Fruit fly (Drosophila melanogaster) whole organism, pupa: ENCODE measurements around the gene CG6833.

Source experiments
- CG10348 ChIP-seq: fragments of 200-800 bp; sonication (Bioruptor generic); IDR thresholded peaks from 2 replicates; pipeline ENCODE4 v1.3.6; 2022; ENCODE audit warnings: missing biosample characterization, missing genetic modification characterization
- CG12605 ChIP-seq: fragments of 200-800 bp; sonication (Bioruptor generic); IDR thresholded peaks from 2 replicates; pipeline ENCODE4 v1.3.6; 2022; ENCODE audit warnings: missing biosample characterization, missing genetic modification characterization
- CG13204 ChIP-seq: fragments of 200-800 bp; sonication (Bioruptor generic); optimal IDR thresholded peaks from 2 replicates; lab custom pipeline; 2018; ENCODE audit warnings: missing biosample characterization, mild to moderate bottlenecking, missing genetic modification characterization, moderate library complexity
- CG14655 ChIP-seq: fragments of 200-800 bp; sonication (Bioruptor generic); optimal IDR thresholded peaks from 3 replicates; lab custom pipeline; 2017; ENCODE audit warnings: mild to moderate bottlenecking, missing biosample characterization, missing genetic modification reagents, missing genetic modification characterization
- CG15710 ChIP-seq: fragments of 200-800 bp; sonication (Bioruptor generic); optimal IDR thresholded peaks from 2 replicates; lab custom pipeline; 2018; ENCODE audit warnings: missing biosample characterization, mild to moderate bottlenecking, missing genetic modification characterization, moderate library complexity
- CG17806 ChIP-seq: fragments of 200-800 bp; sonication (Bioruptor generic); optimal IDR thresholded peaks from 2 replicates; lab custom pipeline; 2018; ENCODE audit warnings: missing biosample characterization, mild to moderate bottlenecking, missing genetic modification characterization, moderate library complexity
- CG32121 ChIP-seq: fragments of 200-800 bp; sonication (Bioruptor generic); IDR thresholded peaks from 2 replicates; pipeline ENCODE4 v1.3.6; 2022; ENCODE audit warnings: missing biosample characterization, missing genetic modification characterization
- CG34367 ChIP-seq: fragments of 200-800 bp; sonication (Bioruptor generic); optimal IDR thresholded peaks from 2 replicates; lab custom pipeline; 2018; ENCODE audit warnings: missing biosample characterization, mild to moderate bottlenecking, missing genetic modification characterization
- CG4496 ChIP-seq: fragments of 200-800 bp; sonication (Bioruptor generic); IDR thresholded peaks from 3 replicates; pipeline ENCODE4 v1.3.6; 2022; ENCODE audit warnings: missing biosample characterization, missing genetic modification characterization
- CG8159 ChIP-seq: fragments of 200-800 bp; sonication (Bioruptor generic); optimal IDR thresholded peaks from 3 replicates; lab custom pipeline; 2018; ENCODE audit warnings: missing biosample characterization, mild to moderate bottlenecking, missing genetic modification characterization, moderate library complexity
- CG8301 ChIP-seq: fragments of 200-800 bp; sonication (Bioruptor generic); optimal IDR thresholded peaks from 2 replicates; lab custom pipeline; 2018; ENCODE audit warnings: missing biosample characterization, mild to moderate bottlenecking, missing genetic modification characterization
- CG9948 ChIP-seq: fragments of 200-800 bp; sonication (Bioruptor generic); optimal IDR thresholded peaks from 2 replicates; lab custom pipeline; 2018; ENCODE audit warnings: missing biosample characterization, mild to moderate bottlenecking, missing genetic modification characterization, moderate library complexity
- D1 ChIP-seq: fragments of 200-800 bp; sonication (Bioruptor generic); optimal IDR thresholded peaks from 2 replicates; lab custom pipeline; 2018; ENCODE audit warnings: missing biosample characterization, mild to moderate bottlenecking, missing genetic modification characterization, moderate library complexity
- EcR ChIP-seq: fragments of 200-800 bp; sonication (Bioruptor generic); optimal IDR thresholded peaks from 3 replicates; lab custom pipeline; 2019; ENCODE audit warnings: missing biosample characterization, missing genetic modification characterization, mild to moderate bottlenecking, moderate library complexity, missing genetic modification reagents
- Ets98B ChIP-seq: fragments of 200-800 bp; sonication (Bioruptor generic); IDR thresholded peaks from 2 replicates; pipeline ENCODE4 v1.3.6; 2022; ENCODE audit warnings: missing biosample characterization, missing genetic modification characterization
- Pif1A ChIP-seq: fragments of 200-800 bp; sonication (Bioruptor generic); optimal IDR thresholded peaks from 3 replicates; lab custom pipeline; 2016; ENCODE audit warnings: missing biosample characterization, missing genetic modification characterization
- Pif1B ChIP-seq: fragments of 200-800 bp; sonication (Bioruptor generic); optimal IDR thresholded peaks from 3 replicates; lab custom pipeline; 2016; ENCODE audit warnings: missing biosample characterization, missing genetic modification characterization
- Snoo ChIP-seq: fragments of 200-800 bp; sonication (Bioruptor generic); optimal IDR thresholded peaks from 3 replicates; lab custom pipeline; 2017; ENCODE audit warnings: missing biosample characterization, mild to moderate bottlenecking, missing genetic modification characterization, inconsistent platforms
- fd96Ca ChIP-seq: fragments of 200-800 bp; sonication (Bioruptor generic); IDR thresholded peaks from 3 replicates; pipeline ENCODE4 v1.3.6; 2022; ENCODE audit warnings: missing biosample characterization, missing genetic modification characterization
- gl ChIP-seq: fragments of 200-800 bp; sonication (Bioruptor generic); optimal IDR thresholded peaks from 2 replicates; lab custom pipeline; 2018; ENCODE audit warnings: missing biosample characterization, mild to moderate bottlenecking, missing genetic modification characterization
- rn ChIP-seq: fragments of 200-800 bp; sonication (Bioruptor generic); IDR thresholded peaks from 2 replicates; pipeline ENCODE4 v1.3.6; 2022; ENCODE audit warnings: missing biosample characterization, missing genetic modification characterization

The CG6833 gene

dm6 chr3L:14055260-14055696 is 4.3 kb downstream of the CG6833 start:
- TF ChIP-seq Snoo (peak; percentile 34), rn (no peak), CG15710 (tag; lab: Kevin White, UChicago) (peak; percentile 3), CG17806 (tag; lab: Kevin White, UChicago) (peak; percentile 4), CG8301 (tag; lab: Kevin White, UChicago) (peak; percentile 4), Pif1A (peak; percentile 51), CG32121 (GFP tag; lab: Robert Waterston, UW) (no peak), CG34367 (tag; lab: Kevin White, UChicago) (no peak), CG8159 (tag; lab: Kevin White, UChicago) (peak; percentile 28), D1 (tag; lab: Kevin White, UChicago) (peak; percentile 3), CG14655 (GFP tag; lab: Kevin White, UChicago) (peak; percentile 43)

- TF ChIP-seq CG9948 (tag; lab: Kevin White, UChicago) (no peak), CG13204 (peak; percentile 90)
Measured at dm6 chr3L:14055815-14056516, 5.0 kb downstream of the CG6833 start.

- TF ChIP-seq CG10348: no peak
- no peak for TF ChIP-seq rn
- TF ChIP-seq gl (tag; lab: Kevin White, UChicago): no peak
- no peak for TF ChIP-seq CG14655 (GFP tag; lab: Kevin White, UChicago)
- no peak for TF ChIP-seq EcR
- TF ChIP-seq fd96Ca (GFP tag; lab: Robert Waterston, UW): no peak
- no peak for TF ChIP-seq Pif1A
- TF ChIP-seq CG8301 (tag; lab: Kevin White, UChicago): no peak
- no peak for TF ChIP-seq CG32121 (GFP tag; lab: Robert Waterston, UW)
- no peak for TF ChIP-seq Ets98B (GFP tag; lab: Robert Waterston, UW)
- TF ChIP-seq CG17806 (tag; lab: Kevin White, UChicago): no peak
- no peak for TF ChIP-seq CG34367 (tag; lab: Kevin White, UChicago)
- TF ChIP-seq CG8159 (tag; lab: Kevin White, UChicago): no peak
- no peak for TF ChIP-seq CG12605
- TF ChIP-seq CG13204: no peak
- no peak for TF ChIP-seq Snoo
- TF ChIP-seq CG9948 (tag; lab: Kevin White, UChicago): no peak
- TF ChIP-seq CG4496 (GFP tag; lab: Robert Waterston, UW): no peak
- no peak for TF ChIP-seq CG15710 (tag; lab: Kevin White, UChicago)
- TF ChIP-seq D1 (tag; lab: Kevin White, UChicago): no peak
Measured at dm6 chr3L:14056816-14057215, 5.8 kb downstream of the CG6833 start.

- no peak for TF ChIP-seq CG9948 (tag; lab: Kevin White, UChicago)
- peak; percentile 86 for TF ChIP-seq EcR
- TF ChIP-seq CG10348: no peak
- TF ChIP-seq CG8301 (tag; lab: Kevin White, UChicago): peak; percentile 20
- no peak for TF ChIP-seq D1 (tag; lab: Kevin White, UChicago)
- TF ChIP-seq gl (tag; lab: Kevin White, UChicago): peak; percentile 66
- peak; percentile 46 for TF ChIP-seq Pif1A
- TF ChIP-seq CG8159 (tag; lab: Kevin White, UChicago): peak; percentile 46
- no peak for TF ChIP-seq Snoo
- peak; percentile 44 for TF ChIP-seq CG13204
- peak; percentile 17 for TF ChIP-seq CG34367 (tag; lab: Kevin White, UChicago)
- peak; percentile 12 for TF ChIP-seq CG17806 (tag; lab: Kevin White, UChicago)
- TF ChIP-seq CG4496 (GFP tag; lab: Robert Waterston, UW): peak; percentile 51; the same call in 2 of the 3 replicates
- peak; percentile 47 for TF ChIP-seq Pif1B (GFP tag; lab: Kevin White, UChicago)
- peak; percentile 68; the same call in 2 of the 3 replicates for TF ChIP-seq fd96Ca (GFP tag; lab: Robert Waterston, UW)
- no peak for TF ChIP-seq rn
- peak; percentile 48 for TF ChIP-seq Ets98B (GFP tag; lab: Robert Waterston, UW)
- peak; percentile 36 for TF ChIP-seq CG15710 (tag; lab: Kevin White, UChicago)
- peak; percentile 71 for TF ChIP-seq CG12605
- peak; percentile 45 for TF ChIP-seq CG32121 (GFP tag; lab: Robert Waterston, UW)
- TF ChIP-seq CG14655 (GFP tag; lab: Kevin White, UChicago): peak; percentile 37
- TF ChIP-seq, all 21 proteins: peak for 16
Measured at dm6 chr3L:14059266-14059974, 8.4 kb downstream of the CG6833 start.

dm6 chr3L:14062702-14063101 is 11.7 kb downstream of the CG6833 start:
- TF ChIP-seq CG32121 (GFP tag; lab: Robert Waterston, UW) (peak; percentile 15; the same call in 1 of the 2 replicates), CG10348 (no peak), fd96Ca (GFP tag; lab: Robert Waterston, UW) (no peak), Pif1B (GFP tag; lab: Kevin White, UChicago) (no peak), EcR (no peak)
